Worm (Caenorhabditis elegans) whole organism, L1 larva: ENCODE data around the gene srsx-5.

Experiments
- ceh-63 ChIP-seq: fragments of 200-800 bp; sonication (Bioruptor generic); optimal IDR thresholded peaks from 2 replicates; lab custom pipeline; 2018; ENCODE audit warnings: mild to moderate bottlenecking, missing genetic modification characterization, missing compliant biosample characterization
- ceh-8 ChIP-seq: fragments of 200-800 bp; sonication (Bioruptor generic); optimal IDR thresholded peaks from 2 replicates; lab custom pipeline; 2018; ENCODE audit warnings: mild to moderate bottlenecking, missing genetic modification characterization, moderate library complexity, missing compliant biosample characterization
- dsc-1 ChIP-seq: sonication (generic microtip); optimal IDR thresholded peaks from 2 replicates; lab custom pipeline; 2016; ENCODE audit warnings: mild to moderate bottlenecking, missing genetic modification characterization, missing compliant biosample characterization
- efl-1 ChIP-seq, 4 experiments: fragments of 150-350 bp; optimal IDR thresholded peaks in 3 of 4; peaks in 1 of 4; 1 replicate in 1 of 4; 2 replicates in 3 of 4; lab custom pipeline; 2014; ENCODE audit warnings: missing biosample characterization in 2 of 4, missing genetic modification characterization in 2 of 4, missing genetic modification reagents in 2 of 4
- egl-13 ChIP-seq: sonication (generic microtip); optimal IDR thresholded peaks from 2 replicates; lab custom pipeline; 2016; ENCODE audit warnings: missing genotype, missing genetic modification reagents, missing genetic modification characterization, missing compliant biosample characterization
- egl-27 ChIP-seq, 2 experiments: fragments of 150-350 bp in 1 of 2; sonication (generic microtip); optimal IDR thresholded peaks; 3 replicates each; lab custom pipeline; 2017 to 2018; ENCODE audit warnings: missing biosample characterization in 2 of 2, missing genetic modification characterization in 2 of 2, missing genetic modification reagents in 2 of 2
- elt-2 ChIP-seq: sonication (generic microtip); optimal IDR thresholded peaks from 2 replicates; lab custom pipeline; 2016; ENCODE audit warnings: missing genetic modification characterization, mild to moderate bottlenecking, inconsistent platforms, missing compliant biosample characterization, missing genetic modification reagents
- fkh-10 ChIP-seq: sonication (generic microtip); optimal IDR thresholded peaks from 2 replicates; lab custom pipeline; 2017; ENCODE audit warnings: missing biosample characterization, missing genetic modification reagents, missing genetic modification characterization
- fkh-4 ChIP-seq: sonication (generic microtip); optimal IDR thresholded peaks from 2 replicates; lab custom pipeline; 2016; ENCODE audit warnings: missing compliant biosample characterization, missing genetic modification characterization, borderline replicate concordance
- fos-1 ChIP-seq: fragments of 150-350 bp; optimal IDR thresholded peaks from 2 replicates; lab custom pipeline; 2014; ENCODE audit warnings: missing biosample characterization, missing genetic modification characterization
- grh-1 ChIP-seq: fragments of 200-800 bp; sonication (Bioruptor generic); IDR thresholded peaks from 2 replicates; pipeline ENCODE4 v1.3.6; 2022; ENCODE audit warnings: missing genetic modification reagents, missing genetic modification characterization, missing compliant biosample characterization
- irx-1 ChIP-seq: sonication (generic microtip); optimal IDR thresholded peaks from 2 replicates; lab custom pipeline; 2016; ENCODE audit warnings: missing genetic modification characterization, missing compliant biosample characterization
- jun-1 ChIP-seq: fragments of 150-350 bp; optimal IDR thresholded peaks from 2 replicates; lab custom pipeline; 2014; ENCODE audit warnings: missing biosample characterization, missing genetic modification reagents, missing genetic modification characterization
- lin-14 ChIP-seq: fragments of 200-800 bp; sonication (Bioruptor generic); optimal IDR thresholded peaks from 2 replicates; lab custom pipeline; 2018; ENCODE audit warnings: mild to moderate bottlenecking, missing genetic modification characterization, moderate library complexity, missing compliant biosample characterization
- lin-39 ChIP-seq: fragments of 150-350 bp; optimal IDR thresholded peaks from 2 replicates; lab custom pipeline; 2014; ENCODE audit warnings: missing biosample characterization, missing genetic modification reagents, missing genetic modification characterization
- lsy-2 ChIP-seq, 2 experiments: fragments of 150-350 bp; optimal IDR thresholded peaks; 2 replicates each; lab custom pipeline; 2014; ENCODE audit warnings: missing biosample characterization in 2 of 2, missing genetic modification characterization in 2 of 2
- mab-9 ChIP-seq: fragments of 200-800 bp; sonication (Bioruptor generic); IDR thresholded peaks from 2 replicates; pipeline ENCODE4 v1.3.6; 2022; ENCODE audit warnings: missing genetic modification reagents, missing genetic modification characterization, missing compliant biosample characterization
- mep-1 ChIP-seq: fragments of 150-350 bp; optimal IDR thresholded peaks from 2 replicates; lab custom pipeline; 2014; ENCODE audit warnings: missing biosample characterization, missing genetic modification characterization
- nhr-11 ChIP-seq: fragments of 150-350 bp; optimal IDR thresholded peaks from 2 replicates; lab custom pipeline; 2014; ENCODE audit warnings: missing biosample characterization, missing genetic modification characterization
- nhr-19 ChIP-seq: fragments of 200-800 bp; sonication (Bioruptor generic); conservative IDR thresholded peaks from 2 replicates; pipeline ENCODE4 v1.3.6; 2022; ENCODE audit warnings: missing genetic modification characterization, missing compliant biosample characterization
- nhr-20 ChIP-seq: sonication (generic microtip); optimal IDR thresholded peaks from 2 replicates; lab custom pipeline; 2016; ENCODE audit warnings: mild to moderate bottlenecking, missing genetic modification characterization, missing compliant biosample characterization
- nhr-237 ChIP-seq: fragments of 150-350 bp; optimal IDR thresholded peaks from 2 replicates; lab custom pipeline; 2014; ENCODE audit warnings: missing biosample characterization, missing genetic modification characterization
- nhr-47 ChIP-seq: sonication (generic microtip); optimal IDR thresholded peaks from 2 replicates; lab custom pipeline; 2016; ENCODE audit warnings: mild to moderate bottlenecking, missing genetic modification characterization, moderate library complexity, missing compliant biosample characterization
- nhr-71 ChIP-seq: sonication (generic microtip); optimal IDR thresholded peaks from 2 replicates; lab custom pipeline; 2016; ENCODE audit warnings: mild to moderate bottlenecking, missing genetic modification characterization, moderate library complexity, missing compliant biosample characterization
- pag-3 ChIP-seq: sonication (generic microtip); optimal IDR thresholded peaks from 2 replicates; lab custom pipeline; 2017; ENCODE audit warnings: missing genetic modification characterization, mild to moderate bottlenecking, missing compliant biosample characterization, antibody characterized with exemption, borderline replicate concordance; ENCODE audit not compliant: insufficient read depth
- rnt-1 ChIP-seq: sonication (generic microtip); optimal IDR thresholded peaks from 2 replicates; lab custom pipeline; 2016; ENCODE audit warnings: mild to moderate bottlenecking, missing genetic modification characterization, moderate library complexity, missing compliant biosample characterization
- skn-1 ChIP-seq: fragments of 150-350 bp; optimal IDR thresholded peaks from 2 replicates; lab custom pipeline; 2014; ENCODE audit warnings: missing biosample characterization, missing genetic modification characterization
- snu-23 ChIP-seq: sonication (generic microtip); optimal IDR thresholded peaks from 2 replicates; lab custom pipeline; 2016; ENCODE audit warnings: missing genetic modification characterization, missing compliant biosample characterization
- swsn-7 ChIP-seq: sonication (generic microtip); optimal IDR thresholded peaks from 2 replicates; lab custom pipeline; 2016; ENCODE audit warnings: missing genetic modification characterization, missing compliant biosample characterization
- unc-130 ChIP-seq: fragments of 150-350 bp; optimal IDR thresholded peaks from 2 replicates; lab custom pipeline; 2017; ENCODE audit warnings: missing biosample characterization, missing genetic modification characterization, inconsistent platforms
- unc-30 ChIP-seq: sonication (generic microtip); optimal IDR thresholded peaks from 2 replicates; lab custom pipeline; 2017; ENCODE audit warnings: missing biosample characterization, missing genetic modification characterization
- vab-15 ChIP-seq: sonication (generic microtip); optimal IDR thresholded peaks from 2 replicates; lab custom pipeline; 2017; ENCODE audit warnings: missing genotype, mild to moderate bottlenecking, missing genetic modification characterization, missing compliant biosample characterization
- zip-4 ChIP-seq: fragments of 200-800 bp; sonication (Bioruptor generic); optimal IDR thresholded peaks from 2 replicates; lab custom pipeline; 2018; ENCODE audit warnings: mild to moderate bottlenecking, missing genetic modification characterization, moderate library complexity, missing compliant biosample characterization
- ztf-4 ChIP-seq: fragments of 150-350 bp; optimal IDR thresholded peaks from 2 replicates; lab custom pipeline; 2014; ENCODE audit warnings: missing biosample characterization, missing genetic modification characterization

srsx-5 gene

DNA sequence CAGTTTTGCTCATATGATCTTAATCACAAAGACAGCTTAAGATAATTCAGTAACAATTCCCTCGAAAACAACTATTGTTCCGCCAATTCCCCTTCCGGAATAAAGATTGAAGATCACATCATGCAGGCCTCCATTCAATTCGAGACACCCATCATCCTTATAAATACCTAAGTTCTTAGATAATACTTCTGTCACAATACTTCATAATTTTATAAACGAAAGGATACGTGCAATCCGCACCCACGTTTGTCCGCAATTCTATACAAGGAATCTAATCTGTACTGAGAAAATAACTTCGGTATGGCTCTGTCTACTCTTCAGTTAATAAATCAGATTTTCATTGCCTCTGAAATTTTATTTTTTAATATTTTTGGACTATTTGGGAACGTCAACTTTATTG is at the start of gene srsx-5:
srsx-5 (plus strand) TSS at position 301 of the 400 bp plus-strand sequence.
- TF ChIP-seq zip-4 (GFP tag; lab: Kevin White, UChicago) (no peak), dsc-1 (tag; lab: Kevin White, UChicago) (peak; percentile 68)

DNA sequence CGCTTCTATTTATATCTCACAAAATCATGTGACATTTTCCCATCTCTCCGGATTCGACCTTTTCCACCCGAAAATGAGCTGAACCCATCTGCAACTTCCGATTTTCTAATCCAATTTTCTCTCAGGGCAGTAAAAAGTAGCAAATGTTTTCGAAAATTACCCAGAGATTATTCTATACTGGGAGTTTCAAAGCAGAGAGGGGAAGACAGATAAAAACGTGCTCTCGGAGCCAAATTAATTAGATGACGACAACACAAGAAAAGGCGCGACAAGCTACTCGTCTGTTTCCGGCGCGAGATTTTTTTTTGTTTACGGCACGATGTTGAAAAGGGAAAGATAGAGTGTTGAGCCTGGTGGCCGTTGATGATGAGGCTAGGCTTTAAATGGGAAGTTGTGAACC is 44.3 kb upstream of the srsx-5 start:
- TF ChIP-seq pag-3 (tag; lab: Kevin White, UChicago) (no peak), lin-14 (GFP tag; lab: Kevin White, UChicago) (peak; percentile 80), nhr-71 (peak; percentile 13), fos-1 (no peak), nhr-11 (tag; lab: Kevin White, UChicago) (no peak), ceh-8 (no peak), jun-1 (no peak), swsn-7 (no peak), egl-13 (tag; lab: Kevin White, UChicago) (peak; percentile 52), nhr-237 (no peak), nhr-47 (tag; lab: Kevin White, UChicago) (peak; percentile 36), lsy-2 (tag; optimal IDR thresholded peaks at IDR 0.05; lab: Kevin White, UChicago) (no peak), fkh-10 (GFP tag; lab: Kevin White, UChicago) (no peak), vab-15 (tag; lab: Kevin White, UChicago) (peak; percentile 17)

DNA sequence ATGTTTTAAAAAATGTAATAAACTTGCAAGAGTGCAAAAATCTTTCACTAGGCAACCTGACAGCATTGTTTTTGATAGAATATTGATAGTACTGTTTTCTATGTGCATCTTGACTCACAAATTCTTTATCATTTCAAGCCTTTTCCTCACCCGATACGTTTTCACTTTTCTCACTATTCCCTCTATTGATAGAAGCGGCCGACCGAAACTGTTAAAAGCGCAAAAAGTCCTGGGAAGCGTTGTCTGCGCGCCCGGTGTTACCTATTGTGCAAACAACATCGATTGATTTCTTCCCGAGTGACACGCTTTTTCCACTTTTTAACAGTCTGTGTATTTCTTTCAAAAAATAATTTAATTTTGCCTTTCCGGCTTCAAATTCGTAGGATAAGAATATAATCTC is 40.7 kb upstream of the srsx-5 start:
- TF ChIP-seq lin-14 (GFP tag; lab: Kevin White, UChicago), result peak; percentile 5
- peak; percentile 40 for TF ChIP-seq elt-2 (tag; lab: Kevin White, UChicago)
- no peak for TF ChIP-seq egl-27 (tag; optimal IDR thresholded peaks at IDR 0.05; lab: Kevin White, UChicago)
- TF ChIP-seq efl-1 (optimal IDR thresholded peaks at IDR 0.05; lab: Kevin White, UChicago), result no peak
- TF ChIP-seq efl-1 (GFP tag; optimal IDR thresholded peaks at IDR 0.05 in 1 of 2; lab: Kevin White, UChicago), result peak in 1 of 2 experiments; percentile 47

DNA sequence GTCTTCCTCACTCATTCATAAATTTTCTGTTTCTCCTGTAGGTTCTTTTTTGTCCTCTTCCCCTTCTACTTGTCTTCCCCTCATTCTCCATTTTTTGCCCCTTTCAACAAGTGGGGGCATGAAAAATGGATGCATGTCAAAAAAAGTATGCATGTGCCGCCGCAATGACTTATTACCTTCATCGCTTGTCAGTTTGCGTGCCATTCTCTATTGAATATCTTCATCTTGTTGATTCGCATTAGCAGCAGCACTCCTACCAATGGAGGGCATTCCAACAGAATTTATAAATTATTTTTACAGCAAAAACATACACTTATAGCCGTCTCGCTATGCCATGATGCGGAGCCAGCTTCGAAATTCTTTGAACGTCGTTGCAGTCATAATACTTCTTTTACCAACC is 37.5 kb upstream of the srsx-5 start, which contains the start of gene F40A3.1:
F40A3.1 (plus strand) TSS at position 301 of the 400 bp plus-strand sequence.
- TF ChIP-seq skn-1 (tag; lab: Kevin White, UChicago), result no peak
- no peak for TF ChIP-seq unc-30 (tag; lab: Kevin White, UChicago)
- no peak for TF ChIP-seq efl-1 (optimal IDR thresholded peaks at IDR 0.05; lab: Kevin White, UChicago)
- peak in 1 of 2 experiments; percentile 3 for TF ChIP-seq efl-1 (GFP tag; optimal IDR thresholded peaks at IDR 0.05 in 1 of 2; lab: Kevin White, UChicago)
- TF ChIP-seq, all 84 proteins: peak for 1

DNA sequence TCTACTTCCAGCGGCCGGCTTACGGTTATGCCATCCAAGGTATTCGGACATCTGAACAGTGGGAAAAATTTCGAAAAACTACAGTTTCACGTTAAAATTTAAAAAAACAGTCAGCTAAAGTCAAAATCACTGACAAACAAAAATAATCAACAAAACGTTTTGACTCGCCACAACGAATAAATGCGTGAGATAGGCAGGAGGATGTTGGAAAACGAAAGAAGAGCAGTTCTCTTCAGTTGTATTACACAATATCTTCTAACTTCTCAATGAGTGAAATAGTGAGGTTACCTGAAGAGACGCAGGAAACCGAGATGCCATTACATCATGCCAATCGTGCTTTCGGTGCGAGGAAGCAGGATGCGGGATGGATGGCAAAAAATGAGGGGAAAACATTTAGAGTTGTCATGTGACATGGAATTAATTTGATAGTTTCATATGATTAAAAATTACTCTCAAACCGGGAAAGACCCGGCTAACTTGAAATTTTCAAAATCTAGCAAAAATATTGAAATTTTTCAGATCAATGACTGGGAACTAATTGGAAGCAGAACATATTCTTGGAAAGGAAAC is 34.9 kb upstream of the srsx-5 start, which contains the start of gene F40A3.6:
F40A3.6 (minus strand) TSS at position 51 of the 570 bp plus-strand sequence.
- TF ChIP-seq lsy-2 (tag; optimal IDR thresholded peaks at IDR 0.05; lab: Kevin White, UChicago), result peak; percentile 39 to 41
- peak; percentile 86 for TF ChIP-seq lin-14 (GFP tag; lab: Kevin White, UChicago)
- peak; percentile 40 for TF ChIP-seq ztf-4 (tag; lab: Kevin White, UChicago)
- peak; percentile 77 for TF ChIP-seq ceh-63 (GFP tag; lab: Kevin White, UChicago)
- no peak for TF ChIP-seq irx-1 (tag; lab: Kevin White, UChicago)
- TF ChIP-seq nhr-20 (tag; lab: Kevin White, UChicago), result peak; percentile 10
- TF ChIP-seq mep-1, result peak; percentile 20
- TF ChIP-seq grh-1, result no peak
- peak; percentile 80 for TF ChIP-seq rnt-1 (tag; lab: Kevin White, UChicago)
- peak; percentile 6 for TF ChIP-seq fkh-4 (tag; lab: Kevin White, UChicago)
- peak; percentile 41 for TF ChIP-seq lin-39
- TF ChIP-seq snu-23 (GFP tag; lab: Kevin White, UChicago), result peak; percentile 62
- TF ChIP-seq nhr-19 (GFP tag; lab: Robert Waterston, UW), result peak; percentile 56
- TF ChIP-seq nhr-71, result peak; percentile 79
- TF ChIP-seq skn-1 (tag; lab: Kevin White, UChicago), result no peak
- TF ChIP-seq dsc-1 (tag; lab: Kevin White, UChicago), result peak; percentile 54
- TF ChIP-seq pag-3 (tag; lab: Kevin White, UChicago), result peak; percentile 100
- no peak for TF ChIP-seq unc-130 (tag; lab: Kevin White, UChicago)
- TF ChIP-seq swsn-7, result peak; percentile 37
- peak; percentile 3 to 24 for TF ChIP-seq efl-1 (optimal IDR thresholded peaks at IDR 0.05; lab: Kevin White, UChicago)
- peak; percentile 11 to 82 for TF ChIP-seq efl-1 (GFP tag; optimal IDR thresholded peaks at IDR 0.05 in 1 of 2; lab: Kevin White, UChicago)
- no peak for TF ChIP-seq mab-9
- TF ChIP-seq egl-13 (tag; lab: Kevin White, UChicago), result peak; percentile 64
- peak; percentile 29 for TF ChIP-seq nhr-47 (tag; lab: Kevin White, UChicago)
- TF ChIP-seq, all 84 proteins: peak for 18
